Fruit fly (Drosophila melanogaster) whole organism, wandering third instar larva: ENCODE measurements around the gene Ppat-Dpck.

Experiments
- CG32264 ChIP-seq: fragments of 200-800 bp; sonication (Bioruptor generic); optimal IDR thresholded peaks from 2 replicates; lab custom pipeline; 2016; ENCODE audit warnings: missing biosample characterization, missing genetic modification characterization
- CG9705 ChIP-seq: fragments of 200-800 bp; sonication (Bioruptor generic); optimal IDR thresholded peaks from 2 replicates; lab custom pipeline; 2018; ENCODE audit warnings: missing biosample characterization, mild to moderate bottlenecking, missing genetic modification characterization
- CrebA ChIP-seq: fragments of 200-800 bp; sonication (Bioruptor generic); optimal IDR thresholded peaks from 2 replicates; lab custom pipeline; 2016; ENCODE audit warnings: missing biosample characterization, mild to moderate bottlenecking, missing genetic modification characterization, borderline replicate concordance
- Dfd ChIP-seq: fragments of >200 bp; optimal IDR thresholded peaks from 2 replicates; lab custom pipeline; 2017; ENCODE audit warnings: missing biosample characterization, missing genetic modification characterization
- Dif ChIP-seq: fragments of 200-275, 200-300 bp; sonication (Bioruptor generic); optimal IDR thresholded peaks from 2 replicates; lab custom pipeline; 2018; ENCODE audit warnings: missing biosample characterization, missing genetic modification characterization; ENCODE audit not compliant: partially characterized antibody
- GATAd ChIP-seq: sonication (Bioruptor generic); optimal IDR thresholded peaks from 2 replicates; lab custom pipeline; 2016; ENCODE audit warnings: missing biosample characterization, missing genetic modification characterization
- HLH106 ChIP-seq: fragments of 200-800 bp; optimal IDR thresholded peaks from 3 replicates; lab custom pipeline; 2019; ENCODE audit warnings: missing biosample characterization, mild to moderate bottlenecking, missing genetic modification characterization, moderate library complexity
- Hnf4 ChIP-seq: fragments of 200-800 bp; sonication (Bioruptor generic); optimal IDR thresholded peaks from 2 replicates; lab custom pipeline; 2016; ENCODE audit warnings: missing biosample characterization, mild to moderate bottlenecking, missing genetic modification characterization
- Hr78 ChIP-seq: fragments of >200 bp; optimal IDR thresholded peaks from 2 replicates; lab custom pipeline; 2017; ENCODE audit warnings: missing biosample characterization, missing genetic modification characterization
- Hr83 ChIP-seq: fragments of 200-300 bp; sonication (Bioruptor generic); optimal IDR thresholded peaks from 2 replicates; lab custom pipeline; 2016; ENCODE audit warnings: missing biosample characterization, mild to moderate bottlenecking, missing genetic modification characterization, moderate library complexity; ENCODE audit not compliant: poor library complexity, severe bottlenecking
- Jra ChIP-seq: sonication (Bioruptor generic); optimal IDR thresholded peaks from 2 replicates; lab custom pipeline; 2016; ENCODE audit warnings: missing biosample characterization, missing genetic modification characterization
- Mio ChIP-seq: sonication (Bioruptor generic); optimal IDR thresholded peaks from 2 replicates; lab custom pipeline; 2016; ENCODE audit warnings: missing biosample characterization, missing genetic modification characterization
- Myc ChIP-seq: fragments of >200 bp; optimal IDR thresholded peaks from 2 replicates; lab custom pipeline; 2017
- N ChIP-seq: fragments of >200 bp; optimal IDR thresholded peaks from 2 replicates; lab custom pipeline; 2018; ENCODE audit warnings: missing biosample characterization, missing external identifiers, missing genetic modification characterization
- OdsH ChIP-seq: fragments of 200-800 bp; sonication (Bioruptor generic); optimal IDR thresholded peaks from 2 replicates; lab custom pipeline; 2016; ENCODE audit warnings: missing biosample characterization, mild to moderate bottlenecking, missing genetic modification characterization
- Rel ChIP-seq, 2 experiments: fragments of 200-800 bp; sonication (Bioruptor generic) in 1 of 2; optimal IDR thresholded peaks; 2 replicates in 1 of 2; 3 replicates in 1 of 2; lab custom pipeline; 2016 to 2019; ENCODE audit warnings: mild to moderate bottlenecking in 2 of 2, missing biosample characterization in 2 of 2, missing genetic modification characterization in 2 of 2, moderate library complexity in 1 of 2
- Sp1 ChIP-seq: fragments of 200-800 bp; sonication (Bioruptor generic); optimal IDR thresholded peaks from 3 replicates; lab custom pipeline; 2019; ENCODE audit warnings: missing biosample characterization, mild to moderate bottlenecking, missing genetic modification characterization, moderate library complexity
- Vsx2 ChIP-seq: fragments of 200-300, 225-300 bp; sonication (Bioruptor generic); optimal IDR thresholded peaks from 2 replicates; lab custom pipeline; 2018; ENCODE audit warnings: missing biosample characterization, missing genetic modification characterization; ENCODE audit not compliant: partially characterized antibody
- br ChIP-seq: fragments of 200-800 bp; sonication (Bioruptor generic); optimal IDR thresholded peaks from 2 replicates; lab custom pipeline; 2016; ENCODE audit warnings: missing biosample characterization, missing genetic modification characterization
- dl ChIP-seq, 2 experiments: fragments of 175-275, 200-275 bp in 1 of 2; fragments of 200-275 bp in 1 of 2; sonication (Bioruptor generic); optimal IDR thresholded peaks; lab custom pipeline; 2018; ENCODE audit warnings: mild to moderate bottlenecking in 2 of 2, missing biosample characterization in 2 of 2, missing genetic modification characterization in 2 of 2, moderate library complexity in 2 of 2; ENCODE audit not compliant: partially characterized antibody in 2 of 2, insufficient read depth in 1 of 2
- dmrt93B ChIP-seq: fragments of 200-800 bp; sonication (Bioruptor generic); optimal IDR thresholded peaks from 2 replicates; lab custom pipeline; 2018; ENCODE audit warnings: missing biosample characterization, mild to moderate bottlenecking, missing genetic modification characterization
- ey ChIP-seq: fragments of 200-800 bp; sonication (Bioruptor generic); optimal IDR thresholded peaks from 2 replicates; lab custom pipeline; 2016; ENCODE audit warnings: missing biosample characterization, missing genetic modification characterization
- foxo ChIP-seq, 2 experiments: fragments of 200-800 bp; sonication (Bioruptor generic); optimal IDR thresholded peaks; 2 replicates in 1 of 2; 3 replicates in 1 of 2; lab custom pipeline; 2016 to 2017; ENCODE audit warnings: missing biosample characterization in 2 of 2, missing genetic modification characterization in 2 of 2
- fru ChIP-seq: fragments of 200-800 bp; sonication (Bioruptor generic); optimal IDR thresholded peaks from 3 replicates; lab custom pipeline; 2016; ENCODE audit warnings: missing biosample characterization, mild to moderate bottlenecking, missing genetic modification characterization
- h ChIP-seq: fragments of 200-800 bp; sonication (Bioruptor generic); optimal IDR thresholded peaks from 3 replicates; lab custom pipeline; 2016; ENCODE audit warnings: missing biosample characterization, mild to moderate bottlenecking, missing genetic modification characterization
- jim ChIP-seq: fragments of 175-275, 200-325 bp; sonication (Bioruptor generic); optimal IDR thresholded peaks from 2 replicates; lab custom pipeline; 2016; ENCODE audit warnings: missing biosample characterization, mild to moderate bottlenecking, missing genetic modification characterization
- lola ChIP-seq: fragments of >200 bp; optimal IDR thresholded peaks from 2 replicates; lab custom pipeline; 2017; ENCODE audit warnings: missing biosample characterization, missing genetic modification characterization
- pan ChIP-seq: fragments of >200 bp; optimal IDR thresholded peaks from 2 replicates; lab custom pipeline; 2017
- psq ChIP-seq: fragments of 200-800 bp; sonication (Bioruptor generic); optimal IDR thresholded peaks from 3 replicates; lab custom pipeline; 2017; ENCODE audit warnings: missing biosample characterization, mild to moderate bottlenecking, missing genetic modification characterization, moderate library complexity
- rgr ChIP-seq: fragments of 200-800 bp; sonication (Bioruptor generic); optimal IDR thresholded peaks from 3 replicates; lab custom pipeline; 2016; ENCODE audit warnings: missing biosample characterization, mild to moderate bottlenecking, missing genetic modification characterization
- sv ChIP-seq: fragments of 200-800 bp; sonication (Bioruptor generic); optimal IDR thresholded peaks from 3 replicates; lab custom pipeline; 2016; ENCODE audit warnings: missing biosample characterization, missing genetic modification characterization
- usp ChIP-seq: fragments of >200 bp; optimal IDR thresholded peaks from 2 replicates; lab custom pipeline; 2017; ENCODE audit warnings: missing biosample characterization, missing genetic modification characterization
- woc ChIP-seq: sonication (Bioruptor generic); optimal IDR thresholded peaks from 2 replicates; lab custom pipeline; 2016; ENCODE audit warnings: missing biosample characterization, mild to moderate bottlenecking, missing genetic modification characterization

Gene Ppat-Dpck

dm6 chr3L:5813016-5813415, 44.4 kb upstream of the Ppat-Dpck start, which contains the start of gene mad2:
Gene mad2 (minus strand): TSS chr3L:5813093.
- TF ChIP-seq Jra (GFP tag; lab: Kevin White, UChicago) (no peak), Dfd (GFP tag; lab: Kevin White, UChicago) (no peak), Vsx2 (GFP tag; lab: Kevin White, UChicago) (no peak), dmrt93B (no peak), CG32264 (GFP tag; lab: Kevin White, UChicago) (no peak), sv (GFP tag; lab: Kevin White, UChicago) (no peak), CrebA (GFP tag; lab: Kevin White, UChicago) (no peak), ey (GFP tag; lab: Kevin White, UChicago) (no peak), CG9705 (no peak), woc (GFP tag; lab: Kevin White, UChicago) (no peak), Hr78 (GFP tag; lab: Kevin White, UChicago) (no peak), dl (GFP tag; optimal IDR thresholded peaks at IDR 0.05; lab: Kevin White, UChicago; ENCODE audit: insufficient read depth in 1 of 2, partially characterized antibody in 2 of 2) (no peak), HLH106 (tag; lab: Kevin White, UChicago) (no peak), usp (GFP tag; lab: Kevin White, UChicago) (no peak), Myc (lab: Kevin White, UChicago) (no peak), Rel (GFP tag; optimal IDR thresholded peaks at IDR 0.05; lab: Kevin White, UChicago) (no peak), Rel (tag; optimal IDR thresholded peaks at IDR 0.05; lab: Kevin White, UChicago) (no peak)
- TF ChIP-seq, all 38 proteins: peak for 0

dm6 chr3L:5810633-5811341, 42.2 kb upstream of the Ppat-Dpck start, which contains the start of the genes S6k and kri:
Gene S6k (minus strand): TSS chr3L:5810931.
Gene kri (plus strand): TSS chr3L:5810973.
- TF ChIP-seq Hr78 (GFP tag; lab: Kevin White, UChicago) (no peak), Hnf4 (GFP tag; lab: Kevin White, UChicago) (peak; percentile 57), Rel (GFP tag; optimal IDR thresholded peaks at IDR 0.05; lab: Kevin White, UChicago) (no peak), Rel (tag; optimal IDR thresholded peaks at IDR 0.05; lab: Kevin White, UChicago) (peak; percentile 57), ey (GFP tag; lab: Kevin White, UChicago) (peak; percentile 23), pan (lab: Kevin White, UChicago) (no peak), sv (GFP tag; lab: Kevin White, UChicago) (no peak), Jra (GFP tag; lab: Kevin White, UChicago) (no peak), Dfd (GFP tag; lab: Kevin White, UChicago) (no peak), lola (GFP tag; lab: Kevin White, UChicago) (no peak), HLH106 (tag; lab: Kevin White, UChicago) (no peak), foxo (GFP tag; optimal IDR thresholded peaks at IDR 0.05; lab: Kevin White, UChicago) (peak in 1 of 2 experiments; percentile 15), Hr83 (GFP tag; lab: Kevin White, UChicago) (peak; percentile 88), fru (peak; percentile 44), jim (GFP tag; lab: Kevin White, UChicago) (peak; percentile 28), br (no peak), N (GFP tag; lab: Kevin White, UChicago) (no peak), Sp1 (GFP tag; lab: Kevin White, UChicago) (peak; percentile 40), Dif (no peak), h (GFP tag; lab: Kevin White, UChicago) (peak; percentile 86), Myc (lab: Kevin White, UChicago) (peak; percentile 22)

- no peak for TF ChIP-seq HLH106 (tag; lab: Kevin White, UChicago)
- no peak for TF ChIP-seq CrebA (GFP tag; lab: Kevin White, UChicago)
- no peak for TF ChIP-seq dmrt93B
- no peak for TF ChIP-seq psq (GFP tag; lab: Kevin White, UChicago)
- no peak for TF ChIP-seq fru
- TF ChIP-seq woc (GFP tag; lab: Kevin White, UChicago) = peak; percentile 8
- no peak for TF ChIP-seq CG9705
- no peak for TF ChIP-seq GATAd
- no peak for TF ChIP-seq N (GFP tag; lab: Kevin White, UChicago)
- TF ChIP-seq Dfd (GFP tag; lab: Kevin White, UChicago) = no peak
- no peak for TF ChIP-seq pan (lab: Kevin White, UChicago)
- no peak for TF ChIP-seq Mio
- TF ChIP-seq Hnf4 (GFP tag; lab: Kevin White, UChicago) = no peak
- TF ChIP-seq sv (GFP tag; lab: Kevin White, UChicago) = no peak
- peak; percentile 15 for TF ChIP-seq rgr (GFP tag; lab: Kevin White, UChicago)
- no peak for TF ChIP-seq Dif
- TF ChIP-seq OdsH (GFP tag; lab: Kevin White, UChicago) = peak; percentile 11
- TF ChIP-seq br = no peak
- TF ChIP-seq Rel (GFP tag; optimal IDR thresholded peaks at IDR 0.05; lab: Kevin White, UChicago) = no peak
- peak; percentile 16 for TF ChIP-seq Rel (tag; optimal IDR thresholded peaks at IDR 0.05; lab: Kevin White, UChicago)
- TF ChIP-seq foxo (GFP tag; optimal IDR thresholded peaks at IDR 0.05; lab: Kevin White, UChicago) = no peak
- peak; percentile 84 for TF ChIP-seq h (GFP tag; lab: Kevin White, UChicago)
- no peak for TF ChIP-seq Hr83 (GFP tag; lab: Kevin White, UChicago)
Observed at dm6 chr3L:5809642-5810279, 41.2 kb upstream of the Ppat-Dpck start.
